Fruit fly (Drosophila melanogaster) Kc167 (cell line): ENCODE data around the gene eca.
"Not testable (repeated sequence)": the region's sequence is repeated elsewhere in the genome, so short reads cannot be mapped to it uniquely, and the experiment has no call there.

ENCODE experiments used
- Myc ChIP-seq: fragments of >200 bp; optimal IDR thresholded peaks from 2 replicates; lab custom pipeline; 2017; ENCODE audit warnings: missing external identifiers
- Sin3A ChIP-seq: fragments of >200 bp; optimal IDR thresholded peaks from 2 replicates; lab custom pipeline; 2018; ENCODE audit warnings: missing external identifiers
- h ChIP-seq: fragments of >200 bp; optimal IDR thresholded peaks from 3 replicates; lab custom pipeline; 2018; ENCODE audit warnings: missing external identifiers
- insv ChIP-seq: fragments of >200 bp; optimal IDR thresholded peaks from 3 replicates; lab custom pipeline; 2018; ENCODE audit warnings: missing external identifiers
- psq ChIP-seq: fragments of >200 bp; optimal IDR thresholded peaks from 2 replicates; lab custom pipeline; 2017; ENCODE audit warnings: missing external identifiers
- ttk ChIP-seq: sonication (Bioruptor generic); optimal IDR thresholded peaks from 2 replicates; lab custom pipeline; 2017; ENCODE audit warnings: missing external identifiers

Gene eca

DNA sequence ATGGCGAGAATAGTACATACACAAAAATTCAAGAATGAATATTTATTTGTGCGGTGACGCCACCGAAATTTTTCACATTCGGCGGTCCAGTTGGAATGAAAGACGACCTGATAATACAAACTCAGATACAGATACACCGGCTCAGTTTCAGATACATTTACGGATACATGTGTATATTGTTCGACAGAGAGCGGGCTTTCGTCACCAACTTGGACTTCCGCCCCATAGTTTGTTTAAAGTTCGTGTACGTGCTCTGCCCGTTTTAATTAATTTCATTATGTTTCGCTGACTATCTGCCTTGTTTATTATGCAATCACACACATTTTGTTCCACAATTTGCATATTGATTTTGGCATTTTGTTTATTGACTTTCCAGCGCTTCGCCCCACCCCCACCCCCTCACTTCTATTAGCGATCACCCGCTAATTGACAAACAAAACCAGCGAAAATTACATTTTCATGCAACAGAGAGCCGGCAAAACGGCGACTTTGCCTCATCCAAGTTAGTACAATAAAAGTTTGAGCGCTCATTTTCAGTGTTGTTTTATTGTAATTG is 15.9 kb upstream of the eca start:
- no peak for TF ChIP-seq h (lab: Kevin White, UChicago)
- no peak for TF ChIP-seq Sin3A
- no peak for TF ChIP-seq insv
- TF ChIP-seq Myc (lab: Kevin White, UChicago), result no peak
- no peak for TF ChIP-seq psq (lab: Kevin White, UChicago)
- no peak for TF ChIP-seq ttk (lab: Kevin White, UChicago)

DNA sequence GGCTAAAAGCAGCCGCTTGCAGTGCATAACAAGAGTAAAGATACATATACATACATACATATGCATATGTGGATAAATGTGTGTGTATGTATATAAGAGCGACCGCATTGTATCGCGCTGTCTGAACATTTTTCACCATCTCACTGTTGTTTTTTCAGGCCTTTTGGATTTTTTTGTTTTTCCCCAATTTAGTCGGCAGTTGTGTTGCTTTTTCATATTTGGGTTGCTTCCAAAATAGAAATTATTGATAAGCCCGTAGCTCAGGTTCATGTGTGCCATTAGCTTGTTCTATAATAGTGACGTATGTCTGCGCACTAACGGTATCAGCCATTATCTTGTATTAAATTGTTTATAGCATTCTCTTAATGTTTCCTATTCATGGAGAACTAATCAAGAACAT is 15.2 kb upstream of the eca start:
- TF ChIP-seq ttk (lab: Kevin White, UChicago) (no peak), Myc (lab: Kevin White, UChicago) (no peak), insv (no peak), Sin3A (no peak), h (lab: Kevin White, UChicago) (no peak), psq (lab: Kevin White, UChicago) (no peak)

DNA sequence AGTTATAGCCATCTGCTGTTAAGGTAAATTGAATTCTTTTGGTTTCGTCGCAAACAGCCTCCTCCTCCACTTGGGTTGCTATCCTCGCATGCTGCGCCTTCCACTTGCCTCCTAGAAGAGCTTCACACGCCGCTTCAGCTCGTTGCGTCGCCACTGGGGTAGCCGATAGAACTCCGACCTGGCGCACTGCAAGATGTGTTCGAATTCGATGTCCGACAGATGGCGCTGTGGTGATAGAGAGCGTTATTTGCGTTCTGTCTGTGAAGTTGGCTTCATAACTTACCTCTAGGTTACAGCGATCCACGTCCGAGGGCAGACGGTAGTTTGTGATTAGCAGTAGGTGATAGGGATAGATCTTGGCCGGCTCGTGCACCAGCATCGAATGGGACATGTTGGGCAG is 9.7 kb upstream of the eca start:
- TF ChIP-seq insv, result no peak
- no peak for TF ChIP-seq Myc (lab: Kevin White, UChicago)
- TF ChIP-seq psq (lab: Kevin White, UChicago), result no peak
- TF ChIP-seq ttk (lab: Kevin White, UChicago), result no peak
- no peak for TF ChIP-seq h (lab: Kevin White, UChicago)
- no peak for TF ChIP-seq Sin3A

DNA sequence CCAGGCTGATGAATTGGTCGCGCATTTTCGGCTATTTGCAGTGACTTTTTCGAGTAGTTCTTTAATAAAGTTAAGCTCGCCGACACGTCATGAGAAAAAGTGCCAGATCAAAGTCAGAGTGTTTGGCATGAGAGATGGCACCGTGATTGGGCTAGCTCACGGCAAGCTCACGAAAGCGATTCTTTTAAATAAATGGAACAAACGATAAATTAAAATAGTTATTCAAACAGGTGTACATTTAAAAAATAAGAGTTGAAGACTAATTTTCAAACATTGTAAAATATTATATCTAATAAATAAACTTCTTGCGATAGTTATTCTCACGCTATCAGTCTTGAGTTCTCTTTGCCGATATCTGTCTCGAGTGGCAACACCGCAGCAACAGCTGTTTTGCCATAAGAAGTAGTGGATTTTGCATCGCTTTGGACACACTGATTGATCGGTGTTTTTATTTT is 7.4 kb upstream of the eca start, which contains the start of the genes Unc-115b, p24-2 and CG32939:
Unc-115b (minus strand) TSS at position 101 of the 455 bp plus-strand sequence.
p24-2 (minus strand) TSS at position 120 of the 455 bp plus-strand sequence.
CG32939 (plus strand) TSS at position 405 of the 455 bp plus-strand sequence.
- not testable (repeated sequence) for TF ChIP-seq ttk, Myc, h (lab: Kevin White, UChicago)

DNA sequence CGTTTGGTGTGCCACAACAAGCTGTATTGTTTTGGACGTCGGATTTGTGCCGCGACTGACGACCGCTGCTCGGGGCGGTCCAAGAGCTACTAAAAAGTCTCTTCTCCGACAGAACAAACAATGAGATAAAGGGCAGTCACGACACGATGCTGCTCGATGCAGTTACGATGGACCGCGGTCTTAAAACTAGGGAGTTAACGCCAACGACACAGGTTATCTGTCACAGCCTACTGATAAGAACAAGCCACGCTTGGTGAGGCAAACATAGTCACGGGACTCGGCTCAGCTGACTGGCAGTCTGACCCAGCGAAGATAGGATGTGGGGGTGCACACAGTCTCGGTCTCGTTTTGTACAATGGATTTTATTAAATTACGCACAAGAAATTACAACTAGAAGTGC is 1.2 kb downstream of the eca start, which contains the start of gene CG9444:
CG9444 (minus strand) TSS at position 140 of the 400 bp plus-strand sequence.
- TF ChIP-seq h (lab: Kevin White, UChicago), result no peak
- TF ChIP-seq Sin3A, result no peak
- TF ChIP-seq insv, result no peak
- no peak for TF ChIP-seq Myc (lab: Kevin White, UChicago)
- TF ChIP-seq ttk (lab: Kevin White, UChicago), result no peak
- no peak for TF ChIP-seq psq (lab: Kevin White, UChicago)

DNA sequence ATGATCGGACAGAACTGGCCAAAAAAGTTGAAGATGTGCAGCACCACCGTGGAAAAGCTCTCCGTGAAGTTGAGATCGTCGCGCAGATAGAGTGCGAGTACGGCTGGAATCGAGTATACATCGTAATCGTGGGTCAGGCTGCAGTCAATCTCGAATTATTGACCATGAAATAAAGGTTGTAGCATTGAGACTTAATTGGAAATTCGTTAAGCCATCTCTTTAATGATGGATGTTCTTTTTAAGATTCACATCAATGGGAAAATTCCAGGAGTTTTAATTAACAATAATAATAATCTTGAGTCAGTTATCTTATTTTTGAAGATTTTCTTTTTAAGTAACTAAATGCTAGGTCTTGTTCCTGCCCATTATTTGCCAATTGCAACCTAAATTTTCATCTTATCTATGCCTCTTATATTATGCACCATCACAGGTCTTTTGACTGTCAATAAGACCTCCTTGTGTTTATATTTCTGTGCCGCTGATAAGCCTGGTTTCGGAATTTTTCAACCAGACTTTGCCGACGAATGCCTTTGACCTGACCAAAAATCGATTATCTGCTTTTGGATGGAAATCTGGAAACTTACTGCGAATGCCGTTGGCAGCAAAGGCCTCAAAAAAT is 2.1 kb downstream of the eca start:
- no peak for TF ChIP-seq psq (lab: Kevin White, UChicago)
- TF ChIP-seq h (lab: Kevin White, UChicago), result no peak
- no peak for TF ChIP-seq ttk (lab: Kevin White, UChicago)
- TF ChIP-seq insv, result no peak
- TF ChIP-seq Sin3A, result no peak
- TF ChIP-seq Myc (lab: Kevin White, UChicago), result no peak

DNA sequence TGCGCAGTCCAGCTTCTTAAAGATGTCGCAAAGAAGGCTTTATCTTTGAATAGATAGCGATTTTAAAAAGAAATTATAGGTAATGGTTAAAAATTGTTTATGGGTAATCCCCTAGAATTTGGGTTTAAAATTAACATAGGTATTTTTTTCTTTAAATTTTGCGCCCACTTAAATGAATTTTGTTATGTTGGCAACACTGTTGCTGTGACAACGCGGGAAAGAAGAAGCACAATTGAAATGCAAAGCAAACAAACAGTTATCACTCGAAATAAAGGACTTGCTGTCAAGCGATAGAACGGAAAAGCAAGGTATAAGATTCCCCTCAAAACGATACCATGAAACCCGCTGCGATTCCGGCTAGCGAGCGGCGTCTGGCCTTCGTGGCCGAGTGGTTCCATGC is 5.5 kb downstream of the eca start, which contains the start of gene nmdyn-D7:
nmdyn-D7 (plus strand) TSS at position 194 of the 400 bp plus-strand sequence.
- TF ChIP-seq Sin3A (no peak), psq (lab: Kevin White, UChicago) (no peak), Myc (lab: Kevin White, UChicago) (no peak), h (lab: Kevin White, UChicago) (no peak), insv (no peak), ttk (lab: Kevin White, UChicago) (no peak)

DNA sequence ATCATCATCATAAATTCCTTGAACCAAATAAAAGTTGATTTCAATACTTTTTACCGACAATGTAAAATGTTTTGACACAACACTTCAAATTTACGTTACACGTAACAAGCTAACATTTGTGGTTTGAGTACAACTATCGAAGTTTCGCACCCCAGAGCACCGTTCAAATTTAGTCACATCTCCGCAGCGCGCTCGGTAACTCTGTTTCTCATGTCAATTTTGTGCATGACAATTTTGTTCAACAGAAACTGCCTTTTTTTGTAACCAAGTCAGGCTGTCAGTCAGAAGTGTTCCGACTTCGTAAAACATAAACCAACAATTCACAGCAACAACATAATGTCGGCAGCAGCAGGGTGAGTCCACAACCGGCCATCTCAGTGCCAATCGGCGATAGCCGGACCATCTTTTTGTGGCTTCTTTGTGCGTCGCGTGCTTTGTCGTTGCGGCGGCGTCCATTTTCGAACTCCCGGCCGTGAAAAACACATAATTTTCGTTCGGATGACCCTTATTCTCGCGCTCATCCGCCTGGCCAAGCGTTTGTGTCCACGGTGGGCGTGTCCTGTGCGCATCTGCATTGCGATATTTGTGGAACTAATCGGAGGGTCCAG is 7.4 kb downstream of the eca start, which contains the start of gene p23:
p23 (plus strand) TSS at position 194 of the 608 bp plus-strand sequence.
- no peak for TF ChIP-seq psq (lab: Kevin White, UChicago)
- TF ChIP-seq Myc (lab: Kevin White, UChicago), result no peak
- no peak for TF ChIP-seq h (lab: Kevin White, UChicago)
- no peak for TF ChIP-seq ttk (lab: Kevin White, UChicago)
- no peak for TF ChIP-seq Sin3A
- no peak for TF ChIP-seq insv

DNA sequence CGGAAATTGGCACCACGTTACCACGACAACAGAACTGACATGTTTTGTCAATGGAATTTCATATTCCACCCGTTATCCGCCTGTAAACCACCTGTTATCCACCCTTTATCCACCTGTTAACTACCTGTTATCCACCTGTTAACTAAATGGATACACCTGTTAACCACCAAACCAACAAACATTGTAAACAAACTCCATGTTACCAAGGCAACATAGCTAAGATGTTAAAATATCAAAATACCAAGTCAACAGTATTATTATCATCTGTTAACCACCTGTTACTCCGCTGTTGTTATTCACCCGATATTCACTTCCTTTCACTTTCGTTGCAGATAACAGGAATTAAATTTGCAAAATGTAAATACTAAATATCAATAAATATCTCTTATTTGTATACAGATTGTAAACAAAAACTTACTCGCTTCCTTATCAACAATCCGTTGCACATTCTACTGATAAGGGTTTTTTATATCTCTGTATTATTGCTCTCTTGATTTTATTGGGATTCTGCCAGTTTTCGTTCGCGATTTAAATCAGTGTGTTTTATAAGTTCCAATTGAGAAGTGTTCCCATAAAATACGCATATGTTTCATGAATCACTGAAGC is 10.2 kb downstream of the eca start, which contains the start of gene Nepl12:
Nepl12 (plus strand) TSS at position 556 of the 606 bp plus-strand sequence.
- TF ChIP-seq Myc (lab: Kevin White, UChicago) (no peak), insv (no peak), h (lab: Kevin White, UChicago) (no peak), Sin3A (no peak), ttk (lab: Kevin White, UChicago) (no peak), psq (lab: Kevin White, UChicago) (no peak)

DNA sequence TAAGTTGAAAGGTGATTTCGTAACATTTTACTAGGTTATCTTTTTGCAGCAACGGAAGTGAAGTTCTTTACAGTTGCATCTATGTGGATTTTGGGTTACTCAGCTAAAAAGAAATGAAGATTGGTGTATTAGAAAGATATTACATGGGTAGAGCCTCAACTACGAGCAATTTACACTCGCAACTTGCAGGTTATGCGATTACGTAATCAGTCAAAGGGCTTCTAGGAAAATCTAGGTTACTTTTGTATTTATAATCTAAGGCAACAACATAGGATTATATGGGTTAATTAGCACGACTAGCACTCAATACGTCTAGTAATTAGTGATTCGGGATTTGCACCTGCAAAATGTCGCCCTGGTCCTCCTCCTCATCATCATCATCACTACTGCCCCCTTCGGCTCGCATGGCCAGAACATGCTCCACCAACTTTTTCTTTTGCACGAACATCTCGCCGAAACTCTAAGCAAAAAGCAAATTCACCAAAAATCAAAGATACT is 11.0 kb downstream of the eca start, which contains the start of gene Dhc1:
Dhc1 (minus strand) TSS at position 448 of the 498 bp plus-strand sequence.
- no peak for TF ChIP-seq psq (lab: Kevin White, UChicago)
- TF ChIP-seq ttk (lab: Kevin White, UChicago), result no peak
- no peak for TF ChIP-seq h (lab: Kevin White, UChicago)
- no peak for TF ChIP-seq Myc (lab: Kevin White, UChicago)
- TF ChIP-seq Sin3A, result no peak
- no peak for TF ChIP-seq insv

DNA sequence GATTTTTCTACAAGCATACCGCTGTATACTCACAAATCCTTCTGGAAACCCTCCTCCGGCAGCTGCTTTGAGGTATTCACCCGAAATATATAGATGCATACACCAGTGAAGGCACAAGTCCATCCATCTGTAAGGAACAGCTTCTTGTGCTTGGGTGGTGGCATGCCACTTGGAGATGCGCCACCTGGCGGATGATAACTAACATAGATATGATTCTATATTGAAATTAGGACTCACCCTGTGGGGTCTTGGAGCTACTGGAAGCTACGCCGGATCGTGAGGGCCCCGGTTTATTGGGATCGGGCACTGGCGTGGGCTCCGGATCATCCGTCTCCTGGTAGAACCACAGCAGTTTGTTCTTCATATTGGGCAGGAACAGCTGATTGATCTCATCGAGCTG is 12.1 kb downstream of the eca start:
- TF ChIP-seq ttk (lab: Kevin White, UChicago), result no peak
- no peak for TF ChIP-seq Sin3A
- no peak for TF ChIP-seq insv
- TF ChIP-seq psq (lab: Kevin White, UChicago), result no peak
- TF ChIP-seq Myc (lab: Kevin White, UChicago), result no peak
- no peak for TF ChIP-seq h (lab: Kevin White, UChicago)
